Worm (Caenorhabditis elegans) whole organism, mixed stage, embryonic: ENCODE data around the gene hlh-33.

Experiments
- bed-3 ChIP-seq: fragments of 200-800 bp; sonication (Bioruptor generic); optimal IDR thresholded peaks from 3 replicates; lab custom pipeline; 2018; ENCODE audit warnings: mild to moderate bottlenecking, missing genetic modification characterization, moderate library complexity, missing compliant biosample characterization
- blmp-1 ChIP-seq: fragments of 150-350 bp; optimal IDR thresholded peaks from 2 replicates; lab custom pipeline; 2014; ENCODE audit warnings: missing biosample characterization, missing genetic modification characterization
- mep-1 ChIP-seq: fragments of 150-350 bp; optimal IDR thresholded peaks from 2 replicates; lab custom pipeline; 2017; ENCODE audit warnings: missing biosample characterization, missing genetic modification reagents, missing genetic modification characterization, inconsistent platforms
- nhr-12 ChIP-seq: fragments of 150-350 bp; optimal IDR thresholded peaks from 2 replicates; lab custom pipeline; 2014; ENCODE audit warnings: missing biosample characterization, missing genetic modification characterization
- nhr-2 ChIP-seq: fragments of 150-350 bp; optimal IDR thresholded peaks from 2 replicates; lab custom pipeline; 2014; ENCODE audit warnings: missing biosample characterization, missing genetic modification characterization
- nhr-76 ChIP-seq: sonication (generic microtip); optimal IDR thresholded peaks from 2 replicates; lab custom pipeline; 2017; ENCODE audit warnings: missing biosample characterization, missing genetic modification characterization
- pha-4 ChIP-seq: fragments of 150-350 bp; optimal IDR thresholded peaks from 2 replicates; lab custom pipeline; 2018; ENCODE audit warnings: missing biosample characterization, missing genetic modification reagents, missing genetic modification characterization
- snpc-4 ChIP-seq: fragments of 150-350 bp; optimal IDR thresholded peaks from 2 replicates; lab custom pipeline; 2014; ENCODE audit warnings: missing biosample characterization, missing genetic modification characterization
- sptf-1 ChIP-seq: sonication (generic microtip); optimal IDR thresholded peaks from 2 replicates; lab custom pipeline; 2017; ENCODE audit warnings: mild to moderate bottlenecking, missing genetic modification characterization, moderate library complexity, missing compliant biosample characterization
- unc-62 ChIP-seq: fragments of 150-350 bp; optimal IDR thresholded peaks from 2 replicates; lab custom pipeline; 2014; ENCODE audit warnings: missing biosample characterization, missing genetic modification reagents, missing genetic modification characterization

DNA sequence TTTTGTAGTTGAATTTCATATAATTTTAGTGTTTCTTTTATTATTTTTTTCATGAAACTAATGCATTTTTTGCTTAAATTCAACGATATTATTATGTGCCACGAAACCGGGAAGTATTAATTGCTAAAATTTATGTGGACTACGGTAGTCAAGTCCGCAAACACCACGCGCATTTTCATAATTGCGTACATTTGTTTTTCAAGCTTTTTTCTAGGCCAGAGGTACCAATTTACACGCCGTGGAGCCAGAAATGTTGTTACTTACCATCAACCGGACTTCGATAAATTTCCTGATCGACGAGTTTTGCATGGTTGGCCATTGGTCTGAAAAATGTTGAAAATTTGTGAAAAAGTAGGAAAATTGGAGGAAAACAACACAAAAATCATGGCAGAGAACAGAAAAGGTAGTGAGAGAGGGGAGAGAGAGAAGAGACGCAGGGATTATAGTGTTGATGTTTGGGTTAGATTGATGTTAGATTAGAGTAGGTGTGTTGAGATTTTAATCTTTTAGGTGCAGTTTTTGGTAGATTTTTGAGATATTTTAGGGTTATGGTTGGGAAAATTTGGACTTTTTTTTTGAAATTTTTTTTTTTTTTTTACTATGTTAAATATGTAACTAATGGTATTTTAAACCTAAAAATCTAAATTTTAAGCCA, 37.1 kb upstream of the hlh-33 start, which contains the start of gene clp-4:
- TF ChIP-seq blmp-1 (tag; lab: Kevin White, UChicago) (no peak), snpc-4 (tag; lab: Kevin White, UChicago) (no peak), sptf-1 (tag; lab: Kevin White, UChicago) (no peak), nhr-76 (tag; lab: Kevin White, UChicago) (no peak), nhr-12 (tag; lab: Kevin White, UChicago) (no peak), pha-4 (no peak), nhr-2 (tag; lab: Kevin White, UChicago) (no peak), mep-1 (no peak), unc-62 (GFP tag; lab: Kevin White, UChicago) (no peak), bed-3 (GFP tag; lab: Kevin White, UChicago) (no peak)
